Worm (Caenorhabditis elegans): ENCODE measurements around the gene R13A1.3.

Gene R13A1.3

ce11 chrIV:7173489-7173888, 30.3 kb upstream of the R13A1.3 start, which contains the start of gene str-1:
TSS of gene str-1 (plus strand) at chrIV:7173789.
- TF ChIP-seq tra-4 (tag; optimal IDR thresholded peaks at IDR 0.05) (no peak), tbx-37 (GFP tag; conservative IDR thresholded peaks at IDR 0.05) (no peak), tbx-11 (GFP tag; IDR thresholded peaks at IDR 0.05) (no peak), hmbx-1 (tag; optimal IDR thresholded peaks at IDR 0.05) (no peak), hmg-4 (GFP tag; optimal IDR thresholded peaks at IDR 0.05) (no peak), ama-1 (optimal IDR thresholded peaks at IDR 0.05) (no peak), ceh-36 (tag; optimal IDR thresholded peaks at IDR 0.05) (no peak), hnd-1 (tag; optimal IDR thresholded peaks at IDR 0.05) (no peak), ceh-13 (GFP tag; optimal IDR thresholded peaks at IDR 0.05) (no peak), F13C5.2 (tag; optimal IDR thresholded peaks at IDR 0.05) (no peak)

- TF ChIP-seq aly-1 (tag; optimal IDR thresholded peaks at IDR 0.05), result no peak
- TF ChIP-seq B0310.2 (tag; optimal IDR thresholded peaks at IDR 0.05), result no peak
- TF ChIP-seq ceh-36 (tag; optimal IDR thresholded peaks at IDR 0.05), result no peak
- no peak for TF ChIP-seq F13C5.2 (tag; optimal IDR thresholded peaks at IDR 0.05)
- TF ChIP-seq ets-7 (tag; optimal IDR thresholded peaks at IDR 0.05), result no peak
Observed at ce11 chrIV:7175346-7175745, 28.4 kb upstream of the R13A1.3 start, which contains the start of gene C42D4.19. TSS of gene C42D4.19 (plus strand) at chrIV:7175646.

DNA sequence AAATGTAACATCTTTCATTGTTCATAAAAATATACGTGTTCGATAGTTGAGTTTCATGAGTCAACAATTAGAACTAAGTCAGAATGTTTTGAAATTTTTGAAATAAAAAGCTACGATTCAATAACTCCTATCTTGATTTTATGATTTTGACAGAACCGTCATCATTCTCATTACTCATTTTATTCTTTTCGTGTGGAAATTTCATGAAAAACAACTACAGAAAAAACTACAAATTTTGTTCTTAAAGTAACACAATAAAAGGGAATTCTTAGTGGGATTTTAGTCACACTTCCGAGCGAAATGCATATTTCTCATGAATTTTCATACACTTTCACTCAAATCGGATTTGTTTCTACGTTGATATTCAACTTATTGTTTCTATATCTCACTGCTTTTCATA, 26.9 kb upstream of the R13A1.3 start, which contains the start of gene str-44:
Gene str-44 (plus strand): TSS at position 301 of the 400 bp plus-strand sequence.
- TF ChIP-seq flt-1 (GFP tag; IDR thresholded peaks at IDR 0.05) (no peak), tbx-37 (GFP tag; conservative IDR thresholded peaks at IDR 0.05) (no peak), B0310.2 (tag; optimal IDR thresholded peaks at IDR 0.05) (no peak), aly-1 (tag; optimal IDR thresholded peaks at IDR 0.05) (no peak), hmbx-1 (tag; optimal IDR thresholded peaks at IDR 0.05) (no peak), scrt-1 (GFP tag; IDR thresholded peaks at IDR 0.05) (no peak), tbx-11 (GFP tag; IDR thresholded peaks at IDR 0.05) (no peak), ceh-36 (tag; optimal IDR thresholded peaks at IDR 0.05) (no peak), hmg-4 (GFP tag; optimal IDR thresholded peaks at IDR 0.05) (no peak), ceh-13 (GFP tag; optimal IDR thresholded peaks at IDR 0.05) (no peak), ets-7 (tag; optimal IDR thresholded peaks at IDR 0.05) (no peak), ama-1 (optimal IDR thresholded peaks at IDR 0.05) (no peak), hnd-1 (tag; optimal IDR thresholded peaks at IDR 0.05) (no peak), F13C5.2 (tag; optimal IDR thresholded peaks at IDR 0.05) (no peak), tra-4 (tag; optimal IDR thresholded peaks at IDR 0.05) (no peak), pes-1 (GFP tag; IDR thresholded peaks at IDR 0.05) (no peak)

DNA sequence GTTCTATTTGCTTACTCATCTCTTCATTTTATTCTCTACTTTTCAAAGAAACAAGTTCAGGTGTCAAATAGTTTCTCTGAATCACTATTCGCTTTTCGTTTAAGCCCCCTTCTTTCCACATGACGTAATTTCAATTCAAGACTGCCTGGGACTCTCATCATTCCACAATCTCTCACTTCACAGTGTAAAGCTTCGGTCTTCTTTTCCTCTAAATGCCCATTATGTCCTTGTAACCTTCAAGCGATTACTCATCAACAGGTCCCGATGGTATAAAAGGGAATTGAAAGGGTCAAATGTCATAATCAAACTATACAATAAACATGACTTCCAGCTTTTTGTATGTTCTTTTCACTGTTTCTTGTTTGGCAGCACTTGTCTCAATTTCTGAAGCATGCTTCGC, 24.9 kb upstream of the R13A1.3 start, which contains the start of gene C42D4.3:
Gene C42D4.3 (plus strand): TSS at position 298 of the 400 bp plus-strand sequence.
- TF ChIP-seq sea-1 (GFP tag; conservative IDR thresholded peaks at IDR 0.05) (no peak), ceh-36 (tag; optimal IDR thresholded peaks at IDR 0.05) (no peak), hnd-1 (tag; optimal IDR thresholded peaks at IDR 0.05) (no peak), flt-1 (GFP tag; IDR thresholded peaks at IDR 0.05) (no peak), hmbx-1 (tag; optimal IDR thresholded peaks at IDR 0.05) (no peak), B0310.2 (tag; optimal IDR thresholded peaks at IDR 0.05) (no peak), ets-7 (tag; optimal IDR thresholded peaks at IDR 0.05) (no peak), ama-1 (optimal IDR thresholded peaks at IDR 0.05) (no peak), F13C5.2 (tag; optimal IDR thresholded peaks at IDR 0.05) (no peak), ceh-13 (GFP tag; optimal IDR thresholded peaks at IDR 0.05) (no peak), scrt-1 (GFP tag; IDR thresholded peaks at IDR 0.05) (no peak), tbx-37 (GFP tag; conservative IDR thresholded peaks at IDR 0.05) (no peak), tra-4 (tag; optimal IDR thresholded peaks at IDR 0.05) (no peak), tbx-11 (GFP tag; IDR thresholded peaks at IDR 0.05) (no peak), pes-1 (GFP tag; IDR thresholded peaks at IDR 0.05) (no peak)

ce11 chrIV:7180304-7180703, 23.5 kb upstream of the R13A1.3 start, which contains the start of gene cest-10:
TSS of gene cest-10 (plus strand) at chrIV:7180557.
- TF ChIP-seq ceh-36 (tag; optimal IDR thresholded peaks at IDR 0.05), result no peak
- TF ChIP-seq flt-1 (GFP tag; IDR thresholded peaks at IDR 0.05), result no peak
- no peak for TF ChIP-seq tra-4 (tag; optimal IDR thresholded peaks at IDR 0.05)
- no peak for TF ChIP-seq hmg-4 (GFP tag; optimal IDR thresholded peaks at IDR 0.05)
- no peak for TF ChIP-seq F13C5.2 (tag; optimal IDR thresholded peaks at IDR 0.05)
- TF ChIP-seq tbx-11 (GFP tag; IDR thresholded peaks at IDR 0.05), result no peak
- TF ChIP-seq sea-1 (GFP tag; conservative IDR thresholded peaks at IDR 0.05), result no peak
- TF ChIP-seq scrt-1 (GFP tag; IDR thresholded peaks at IDR 0.05), result no peak
- TF ChIP-seq pes-1 (GFP tag; IDR thresholded peaks at IDR 0.05), result no peak
- TF ChIP-seq hnd-1 (tag; optimal IDR thresholded peaks at IDR 0.05), result no peak
- no peak for TF ChIP-seq ets-7 (tag; optimal IDR thresholded peaks at IDR 0.05)
- TF ChIP-seq B0310.2 (tag; optimal IDR thresholded peaks at IDR 0.05), result no peak
- TF ChIP-seq ceh-13 (GFP tag; optimal IDR thresholded peaks at IDR 0.05), result no peak
- TF ChIP-seq aly-1 (tag; optimal IDR thresholded peaks at IDR 0.05), result no peak
- no peak for TF ChIP-seq hmbx-1 (tag; optimal IDR thresholded peaks at IDR 0.05)
- no peak for TF ChIP-seq ama-1 (optimal IDR thresholded peaks at IDR 0.05)
- TF ChIP-seq tbx-37 (GFP tag; conservative IDR thresholded peaks at IDR 0.05), result no peak

DNA sequence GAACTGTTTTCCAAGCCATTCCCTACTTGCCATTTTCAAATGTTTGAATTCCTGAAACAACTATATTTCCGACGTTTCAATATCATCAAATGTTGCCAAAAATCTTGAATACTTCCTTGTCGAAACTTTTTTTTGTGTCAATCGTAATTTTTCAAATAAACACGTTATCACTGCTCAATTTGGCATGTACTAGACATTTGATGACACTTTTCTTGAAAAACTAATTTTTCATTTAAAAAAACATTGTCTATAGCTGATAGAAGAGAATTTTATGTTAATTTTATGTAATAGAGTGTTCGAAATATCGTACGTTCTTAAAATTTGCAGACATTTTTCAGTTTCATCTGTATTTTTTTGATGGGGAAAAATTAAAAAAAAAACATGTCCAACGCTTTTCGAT, 21.0 kb upstream of the R13A1.3 start:
- no peak for TF ChIP-seq B0310.2 (tag; optimal IDR thresholded peaks at IDR 0.05)
- no peak for TF ChIP-seq hmbx-1 (tag; optimal IDR thresholded peaks at IDR 0.05)
- no peak for TF ChIP-seq flt-1 (GFP tag; IDR thresholded peaks at IDR 0.05)
- no peak for TF ChIP-seq hmg-4 (GFP tag; optimal IDR thresholded peaks at IDR 0.05)
- TF ChIP-seq tbx-37 (GFP tag; conservative IDR thresholded peaks at IDR 0.05), result no peak
- TF ChIP-seq tra-4 (tag; optimal IDR thresholded peaks at IDR 0.05), result no peak
- TF ChIP-seq sea-1 (GFP tag; conservative IDR thresholded peaks at IDR 0.05), result no peak
- TF ChIP-seq aly-1 (tag; optimal IDR thresholded peaks at IDR 0.05), result no peak
- no peak for TF ChIP-seq ets-7 (tag; optimal IDR thresholded peaks at IDR 0.05)
- TF ChIP-seq ama-1 (optimal IDR thresholded peaks at IDR 0.05), result no peak

- no peak for TF ChIP-seq hmbx-1 (tag; optimal IDR thresholded peaks at IDR 0.05)
- TF ChIP-seq ceh-36 (tag; optimal IDR thresholded peaks at IDR 0.05), result no peak
- no peak for TF ChIP-seq F13C5.2 (tag; optimal IDR thresholded peaks at IDR 0.05)
- TF ChIP-seq sea-1 (GFP tag; conservative IDR thresholded peaks at IDR 0.05), result no peak
- no peak for TF ChIP-seq hmg-4 (GFP tag; optimal IDR thresholded peaks at IDR 0.05)
- TF ChIP-seq tbx-37 (GFP tag; conservative IDR thresholded peaks at IDR 0.05), result no peak
Observed at ce11 chrIV:7184597-7184996, 19.2 kb upstream of the R13A1.3 start, which contains the start of gene clec-179. TSS of gene clec-179 (minus strand) at chrIV:7184697.
